Fruit fly (Drosophila melanogaster): ENCODE measurements around the gene Ubr3.

Ubr3 gene

DNA sequence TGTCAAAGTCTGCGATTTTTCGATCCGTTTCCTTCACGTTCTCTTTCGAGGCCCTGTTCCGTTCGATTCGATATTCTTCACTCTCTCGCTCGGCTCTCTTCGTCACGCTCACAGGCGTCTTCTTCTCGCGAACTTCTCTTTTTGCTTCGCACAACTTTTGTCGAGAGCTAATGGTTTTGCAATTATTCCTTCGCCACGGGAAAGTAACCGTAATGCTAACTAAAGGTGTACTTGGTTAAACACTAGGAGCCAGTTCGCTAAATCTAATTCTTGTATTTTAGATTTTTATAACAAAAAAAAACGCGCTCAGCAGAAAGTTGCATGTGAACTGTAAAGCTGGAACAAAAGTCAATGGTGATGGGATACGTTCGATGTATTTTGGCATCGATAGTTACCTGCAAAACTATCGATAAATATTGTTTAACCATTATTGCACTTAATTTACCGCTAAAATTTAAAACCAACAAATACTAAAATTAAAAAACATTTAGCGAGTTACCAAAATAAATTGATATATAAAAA lies 4.6 kb upstream of the Ubr3 start, which contains the start of gene mahe (continued):
- TF ChIP-seq CG11723 (GFP tag; optimal IDR thresholded peaks at IDR 0.05) (no peak), zen (tag; optimal IDR thresholded peaks at IDR 0.05) (peak; percentile 37), PHDP (tag; optimal IDR thresholded peaks at IDR 0.05) (no peak), CG3065 (GFP tag; optimal IDR thresholded peaks at IDR 0.05) (no peak), CG16813 (GFP tag; IDR thresholded peaks at IDR 0.05; ENCODE audit: partially characterized antibody) (peak; percentile 80), Bgb (GFP tag; IDR thresholded peaks at IDR 0.05; ENCODE audit: partially characterized antibody) (peak; percentile 89), CG14014 (GFP tag; IDR thresholded peaks at IDR 0.05) (no peak), jing (GFP tag; optimal IDR thresholded peaks at IDR 0.05) (no peak), Dp (GFP tag; optimal IDR thresholded peaks at IDR 0.05) (peak; percentile 80), lola (GFP tag; optimal IDR thresholded peaks at IDR 0.05) (no peak), gsb-n (tag; optimal IDR thresholded peaks at IDR 0.05) (peak; percentile 18), CG33557 (GFP tag; optimal IDR thresholded peaks at IDR 0.05) (no peak), MESR4 (GFP tag; optimal IDR thresholded peaks at IDR 0.05) (peak; percentile 78), CTCF (GFP tag; optimal IDR thresholded peaks at IDR 0.05) (no peak), tup (GFP tag; optimal IDR thresholded peaks at IDR 0.05) (no peak), seq (GFP tag; IDR thresholded peaks at IDR 0.05) (no peak), Opbp (GFP tag; IDR thresholded peaks at IDR 0.05; ENCODE audit: partially characterized antibody) (peak; percentile 88; the same call in 2 of the 3 replicates), H15 (GFP tag; IDR thresholded peaks at IDR 0.05) (no peak), BEAF-32 (GFP tag; optimal IDR thresholded peaks at IDR 0.05) (peak; percentile 84), ase (GFP tag; IDR thresholded peaks at IDR 0.05) (no peak), crc (GFP tag; optimal IDR thresholded peaks at IDR 0.05) (no peak), pb (GFP tag; optimal IDR thresholded peaks at IDR 0.05) (no peak), vfl (GFP tag; optimal IDR thresholded peaks at IDR 0.05) (no peak), CG6254 (GFP tag; optimal IDR thresholded peaks at IDR 0.05) (no peak), CG34376 (GFP tag; optimal IDR thresholded peaks at IDR 0.05) (peak; percentile 37), CG34224 (GFP tag; IDR thresholded peaks at IDR 0.05; ENCODE audit: partially characterized antibody) (peak; percentile 85), CG2129 (GFP tag; IDR thresholded peaks at IDR 0.05; ENCODE audit: partially characterized antibody) (peak; percentile 77), Nf-YB (GFP tag; optimal IDR thresholded peaks at IDR 0.05) (no peak), oc (tag; optimal IDR thresholded peaks at IDR 0.05) (no peak), CG16863 (GFP tag; optimal IDR thresholded peaks at IDR 0.05) (no peak), CG1603 (tag; optimal IDR thresholded peaks at IDR 0.05) (peak; percentile 29), CG12659 (GFP tag; optimal IDR thresholded peaks at IDR 0.05) (peak; percentile 49), CG10959 (GFP tag; IDR thresholded peaks at IDR 0.05) (no peak), yki (optimal IDR thresholded peaks at IDR 0.05) (peak; percentile 43), hb (GFP tag; IDR thresholded peaks at IDR 0.05; ENCODE audit: partially characterized antibody) (peak; percentile 67; the same call in 2 of the 3 replicates), row (GFP tag; IDR thresholded peaks at IDR 0.05) (peak; percentile 32; the same call in 1 of the 3 replicates)

DNA sequence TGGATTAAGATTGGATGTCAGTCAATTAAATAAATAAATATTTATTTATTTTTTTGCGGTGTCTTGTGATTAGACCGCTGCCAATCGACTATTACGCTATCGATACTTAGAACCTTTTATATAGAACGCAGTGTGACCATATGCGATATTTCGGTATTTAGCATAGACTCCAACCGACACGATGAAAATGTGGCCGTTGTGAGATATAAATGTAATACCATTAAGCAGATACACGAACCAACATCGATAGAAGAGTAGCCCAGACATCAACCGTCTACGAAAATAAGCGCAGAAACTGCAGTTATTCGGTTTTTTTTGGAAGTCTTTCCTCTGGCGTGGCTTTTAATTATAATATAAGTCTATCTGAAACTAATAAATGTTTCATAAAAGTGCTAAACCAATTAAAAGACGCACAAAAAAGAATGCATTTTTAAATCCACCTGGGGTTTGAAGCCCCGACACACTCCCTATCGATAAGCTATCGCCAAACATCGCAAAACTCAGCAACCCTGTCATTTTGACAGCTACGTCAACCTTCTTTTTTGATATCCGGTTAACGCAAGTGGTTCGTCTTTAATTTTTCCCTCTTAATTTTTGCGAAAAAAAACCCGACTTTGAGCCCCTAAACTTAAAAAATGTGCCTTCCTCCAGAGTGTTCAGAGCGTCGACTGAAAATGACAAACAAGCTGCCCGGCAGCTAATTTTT lies 2.3 kb upstream of the Ubr3 start, which contains the start of the genes Dhdds and RpS14a:
Gene Dhdds (minus strand): TSS at position 142 of the 706 bp plus-strand sequence.
Gene RpS14a (plus strand): TSS at position 533 of the 706 bp plus-strand sequence.
- no peak for TF ChIP-seq da (GFP tag; optimal IDR thresholded peaks at IDR 0.05)
- TF ChIP-seq jumu (GFP tag; optimal IDR thresholded peaks at IDR 0.05) = peak; percentile 24
- no peak; the same call in 2 of the 3 replicates for TF ChIP-seq Optix (GFP tag; IDR thresholded peaks at IDR 0.05)
- TF ChIP-seq CG12942 (GFP tag; optimal IDR thresholded peaks at IDR 0.05) = no peak
- peak; percentile 70; the same call in 2 of the 3 replicates for TF ChIP-seq CG11560 (tag; IDR thresholded peaks at IDR 0.05)
- TF ChIP-seq lola (GFP tag; optimal IDR thresholded peaks at IDR 0.05) = peak in 1 of 3 experiments; percentile 52
- peak; percentile 44 for TF ChIP-seq ewg (GFP tag; optimal IDR thresholded peaks at IDR 0.05)
- TF ChIP-seq CG10366 (GFP tag; IDR thresholded peaks at IDR 0.05) = peak; percentile 14; the same call in 1 of the 2 replicates
- TF ChIP-seq CG17328 (GFP tag; IDR thresholded peaks at IDR 0.05) = peak; percentile 61
- 0 out of 2 replicates have a peak, but pooled peaks have one; percentile 19 for TF ChIP-seq sens-2 (GFP tag; IDR thresholded peaks at IDR 0.05)
- TF ChIP-seq nmo (GFP tag; optimal IDR thresholded peaks at IDR 0.05) = peak; percentile 84
- no peak for TF ChIP-seq cad (GFP tag; optimal IDR thresholded peaks at IDR 0.05)
- peak; percentile 63 for TF ChIP-seq CG33557 (GFP tag; optimal IDR thresholded peaks at IDR 0.05)
- peak; percentile 20 for TF ChIP-seq cwo (GFP tag; optimal IDR thresholded peaks at IDR 0.05)
- no peak for TF ChIP-seq Lim3 (GFP tag; IDR thresholded peaks at IDR 0.05)
- peak; percentile 9; the same call in 1 of the 2 replicates for TF ChIP-seq seq (GFP tag; IDR thresholded peaks at IDR 0.05)
- TF ChIP-seq Neu2 (GFP tag; optimal IDR thresholded peaks at IDR 0.05; ENCODE audit: borderline replicate concordance) = no peak

Measured in whole organism, embryonic.